Fruit fly (Drosophila melanogaster): Measurements from ENCODE around the gene Nhe2.

Nhe2 gene

dm6 chr2L:21108759-21109282 lies 4.5 kb downstream of the Nhe2 start:
- TF ChIP-seq EcR (GFP tag; optimal IDR thresholded peaks at IDR 0.05) (no peak), CG8478 (optimal IDR thresholded peaks at IDR 0.05) (no peak), Dll (optimal IDR thresholded peaks at IDR 0.05) (no peak), psq (optimal IDR thresholded peaks at IDR 0.05) (no peak), usp (GFP tag; optimal IDR thresholded peaks at IDR 0.05) (no peak), pan (optimal IDR thresholded peaks at IDR 0.05) (no peak)

- no peak for TF ChIP-seq psq (optimal IDR thresholded peaks at IDR 0.05)
- TF ChIP-seq usp (GFP tag; optimal IDR thresholded peaks at IDR 0.05), result no peak
- TF ChIP-seq CG8478 (optimal IDR thresholded peaks at IDR 0.05), result no peak
- TF ChIP-seq Dll (optimal IDR thresholded peaks at IDR 0.05), result no peak
- no peak for TF ChIP-seq pan (optimal IDR thresholded peaks at IDR 0.05)
These were observed 5.3 kb downstream of the Nhe2 start for dm6 chr2L:21109680-21110079.

- TF ChIP-seq psq (optimal IDR thresholded peaks at IDR 0.05) (no peak), pan (optimal IDR thresholded peaks at IDR 0.05) (no peak), Dll (optimal IDR thresholded peaks at IDR 0.05) (no peak), EcR (GFP tag; optimal IDR thresholded peaks at IDR 0.05) (no peak), CG8478 (optimal IDR thresholded peaks at IDR 0.05) (no peak), usp (GFP tag; optimal IDR thresholded peaks at IDR 0.05) (no peak)
These were observed 7.5 kb downstream of the Nhe2 start for dm6 chr2L:21111849-21112248.

dm6 chr2L:21113546-21113945 lies 9.2 kb downstream of the Nhe2 start:
- TF ChIP-seq EcR (GFP tag; optimal IDR thresholded peaks at IDR 0.05), result peak in 1 of 2 experiments; percentile 4
- TF ChIP-seq usp (GFP tag; optimal IDR thresholded peaks at IDR 0.05), result no peak

- TF ChIP-seq Dll (optimal IDR thresholded peaks at IDR 0.05) (no peak), usp (GFP tag; optimal IDR thresholded peaks at IDR 0.05) (no peak), psq (optimal IDR thresholded peaks at IDR 0.05) (no peak), EcR (GFP tag; optimal IDR thresholded peaks at IDR 0.05) (no peak), pan (optimal IDR thresholded peaks at IDR 0.05) (no peak), CG8478 (optimal IDR thresholded peaks at IDR 0.05) (no peak)
These were observed 11.3 kb downstream of the Nhe2 start for dm6 chr2L:21115687-21116086.

dm6 chr2L:21135764-21136163 lies 31.4 kb downstream of the Nhe2 start:
- TF ChIP-seq psq (optimal IDR thresholded peaks at IDR 0.05) (no peak), EcR (GFP tag; optimal IDR thresholded peaks at IDR 0.05) (no peak), Dll (optimal IDR thresholded peaks at IDR 0.05) (no peak), usp (GFP tag; optimal IDR thresholded peaks at IDR 0.05) (no peak), CG8478 (optimal IDR thresholded peaks at IDR 0.05) (no peak), pan (optimal IDR thresholded peaks at IDR 0.05) (no peak)

dm6 chr2L:21141714-21142500 lies 37.5 kb downstream of the Nhe2 start, which contains the start of gene Dap160:
Gene Dap160, minus strand, starts transcription at chr2L:21142347.
- TF ChIP-seq psq (optimal IDR thresholded peaks at IDR 0.05) (no peak), usp (GFP tag; optimal IDR thresholded peaks at IDR 0.05) (no peak), EcR (GFP tag; optimal IDR thresholded peaks at IDR 0.05) (no peak), pan (optimal IDR thresholded peaks at IDR 0.05) (no peak), Dll (optimal IDR thresholded peaks at IDR 0.05) (no peak), CG8478 (optimal IDR thresholded peaks at IDR 0.05) (no peak)

dm6 chr2L:21142501-21142849 lies 38.1 kb downstream of the Nhe2 start:
- TF ChIP-seq psq (optimal IDR thresholded peaks at IDR 0.05), result no peak
- no peak for TF ChIP-seq Dll (optimal IDR thresholded peaks at IDR 0.05)
- TF ChIP-seq CG8478 (optimal IDR thresholded peaks at IDR 0.05), result no peak
- TF ChIP-seq EcR (GFP tag; optimal IDR thresholded peaks at IDR 0.05), result no peak
- TF ChIP-seq pan (optimal IDR thresholded peaks at IDR 0.05), result no peak
- TF ChIP-seq usp (GFP tag; optimal IDR thresholded peaks at IDR 0.05), result no peak

- TF ChIP-seq Dll (optimal IDR thresholded peaks at IDR 0.05) (no peak), psq (optimal IDR thresholded peaks at IDR 0.05) (no peak)
These were observed 38.6 kb downstream of the Nhe2 start, which contains the start of gene pths for dm6 chr2L:21142972-21143385. Gene pths, plus strand, starts transcription at chr2L:21143229.

dm6 chr2L:21148242-21148641 lies 43.9 kb downstream of the Nhe2 start, which contains the start of gene del:
Gene del, minus strand, starts transcription at chr2L:21148546.
- TF ChIP-seq CG8478 (optimal IDR thresholded peaks at IDR 0.05), result no peak
- no peak for TF ChIP-seq EcR (GFP tag; optimal IDR thresholded peaks at IDR 0.05)
- no peak for TF ChIP-seq usp (GFP tag; optimal IDR thresholded peaks at IDR 0.05)
- TF ChIP-seq Dll (optimal IDR thresholded peaks at IDR 0.05), result no peak
- no peak for TF ChIP-seq psq (optimal IDR thresholded peaks at IDR 0.05)
- TF ChIP-seq pan (optimal IDR thresholded peaks at IDR 0.05), result no peak

- TF ChIP-seq CG8478 (optimal IDR thresholded peaks at IDR 0.05), result no peak
- TF ChIP-seq psq (optimal IDR thresholded peaks at IDR 0.05), result no peak
- TF ChIP-seq pan (optimal IDR thresholded peaks at IDR 0.05), result no peak
- no peak for TF ChIP-seq Dll (optimal IDR thresholded peaks at IDR 0.05)
- TF ChIP-seq usp (GFP tag; optimal IDR thresholded peaks at IDR 0.05), result no peak
- no peak for TF ChIP-seq EcR (GFP tag; optimal IDR thresholded peaks at IDR 0.05)
These were observed 44.7 kb downstream of the Nhe2 start for dm6 chr2L:21149053-21149452.

- TF ChIP-seq pan (optimal IDR thresholded peaks at IDR 0.05) (no peak), Dll (optimal IDR thresholded peaks at IDR 0.05) (no peak), EcR (GFP tag; optimal IDR thresholded peaks at IDR 0.05) (no peak), CG8478 (optimal IDR thresholded peaks at IDR 0.05) (no peak)
These were observed 49.5 kb downstream of the Nhe2 start for dm6 chr2L:21153844-21154243.

Data from whole organism.